Fruit fly (Drosophila melanogaster): ENCODE results near the gene CG10591.

The CG10591 gene

DNA sequence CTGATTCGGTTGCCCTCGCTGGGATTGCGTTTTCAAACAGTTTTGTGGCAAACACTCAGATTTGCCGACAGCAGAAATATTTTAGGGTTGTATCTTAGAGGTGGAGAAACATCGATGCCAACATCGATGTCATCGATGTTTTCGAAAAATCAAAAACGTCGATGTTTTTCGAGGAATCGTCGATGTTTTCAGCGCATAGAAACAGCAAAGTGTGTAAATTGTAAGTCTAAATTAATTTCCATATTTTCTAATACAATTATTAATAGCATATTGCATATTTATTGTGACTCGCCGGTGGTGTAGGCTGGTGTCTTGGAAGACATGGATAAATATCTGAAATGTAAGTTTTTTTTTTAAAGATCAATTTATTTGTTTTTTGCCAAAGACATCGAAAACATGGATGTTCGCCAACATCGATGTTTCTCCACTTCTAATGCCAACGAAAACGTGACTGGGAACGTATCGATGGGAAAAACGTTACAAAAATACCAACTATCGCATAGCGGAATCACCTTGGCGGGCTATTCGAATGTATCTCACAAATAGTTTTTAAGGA, 4.4 kb upstream of the CG10591 start, which contains the start of gene TM9SF3 (continued):
- TF ChIP-seq CG18764 (GFP tag; optimal IDR thresholded peaks at IDR 0.05) = no peak
- TF ChIP-seq CG10462 (GFP tag; optimal IDR thresholded peaks at IDR 0.05) = no peak
- TF ChIP-seq CG4328 (GFP tag; optimal IDR thresholded peaks at IDR 0.05) = no peak
- TF ChIP-seq nmo (GFP tag; optimal IDR thresholded peaks at IDR 0.05) = peak; percentile 60
- peak; percentile 2 for TF ChIP-seq CG18476 (GFP tag; optimal IDR thresholded peaks at IDR 0.05)
- no peak for TF ChIP-seq gem (tag; optimal IDR thresholded peaks at IDR 0.05)
- TF ChIP-seq CG7745 (tag; optimal IDR thresholded peaks at IDR 0.05) = no peak
- no peak for TF ChIP-seq CG14667 (GFP tag; IDR thresholded peaks at IDR 0.05)
- no peak for TF ChIP-seq CG3065 (GFP tag; optimal IDR thresholded peaks at IDR 0.05)
- no peak for TF ChIP-seq CG17359 (tag; optimal IDR thresholded peaks at IDR 0.05)
- TF ChIP-seq Ptx1 (GFP tag; IDR thresholded peaks at IDR 0.05) = no peak
- no peak for TF ChIP-seq bab2 (GFP tag; optimal IDR thresholded peaks at IDR 0.05)
- peak; percentile 33 for TF ChIP-seq Hr3 (GFP tag; optimal IDR thresholded peaks at IDR 0.05)
- TF ChIP-seq CG10267 (tag; optimal IDR thresholded peaks at IDR 0.05) = peak; percentile 24
- no peak for TF ChIP-seq abd-A (tag; optimal IDR thresholded peaks at IDR 0.05)
- no peak for TF ChIP-seq Hmx (GFP tag; optimal IDR thresholded peaks at IDR 0.05)
- TF ChIP-seq Nf-YC (tag; optimal IDR thresholded peaks at IDR 0.05) = no peak
- TF ChIP-seq fd3F (GFP tag; optimal IDR thresholded peaks at IDR 0.05) = no peak
- TF ChIP-seq dan (GFP tag; IDR thresholded peaks at IDR 0.05) = no peak
- peak; percentile 4 for TF ChIP-seq CG8089 (GFP tag; optimal IDR thresholded peaks at IDR 0.05)
- TF ChIP-seq Pdp1 (GFP tag; optimal IDR thresholded peaks at IDR 0.05) = peak; percentile 1 to 23
- no peak for TF ChIP-seq psq (GFP tag; optimal IDR thresholded peaks at IDR 0.05)
- TF ChIP-seq bbx (GFP tag; IDR thresholded peaks at IDR 0.05; ENCODE audit: partially characterized antibody) = peak; percentile 84
- TF ChIP-seq dm (GFP tag; optimal IDR thresholded peaks at IDR 0.05) = peak; percentile 2
- peak; percentile 87 for TF ChIP-seq CG31441 (GFP tag; IDR thresholded peaks at IDR 0.05)
- TF ChIP-seq cg (GFP tag; optimal IDR thresholded peaks at IDR 0.05) = no peak
- peak; percentile 89 for TF ChIP-seq knrl (GFP tag; IDR thresholded peaks at IDR 0.05; ENCODE audit: partially characterized antibody)
- no peak for TF ChIP-seq Fer2 (tag; optimal IDR thresholded peaks at IDR 0.05)
- no peak for TF ChIP-seq kay (GFP tag; optimal IDR thresholded peaks at IDR 0.05)
- TF ChIP-seq Hr39 (optimal IDR thresholded peaks at IDR 0.05) = no peak
- TF ChIP-seq CG9727 (GFP tag; optimal IDR thresholded peaks at IDR 0.05) = peak; percentile 55
- peak; percentile 46 for TF ChIP-seq CG30403 (GFP tag; optimal IDR thresholded peaks at IDR 0.05)
- TF ChIP-seq ap (GFP tag; IDR thresholded peaks at IDR 0.05) = no peak
- TF ChIP-seq Lim3 (GFP tag; IDR thresholded peaks at IDR 0.05) = no peak
- no peak for TF ChIP-seq Spps (tag; optimal IDR thresholded peaks at IDR 0.05)
- peak; percentile 50; the same call in 1 of the 2 replicates for TF ChIP-seq ttk (GFP tag; IDR thresholded peaks at IDR 0.05)
- no peak for TF ChIP-seq CG32767 (GFP tag; IDR thresholded peaks at IDR 0.05)

dm6 chr3L:5594853-5595593, 4.5 kb downstream of the CG10591 start, which contains the start of the genes Alp10 and Alp9:
Alp10 (minus strand) TSS chr3L:5595272.
Alp9 (plus strand) TSS chr3L:5595542.
- TF ChIP-seq Dek (tag; optimal IDR thresholded peaks at IDR 0.05) (no peak), CG11085 (GFP tag; IDR thresholded peaks at IDR 0.05) (no peak), CG17612 (GFP tag; IDR thresholded peaks at IDR 0.05) (no peak), Aef1 (GFP tag; IDR thresholded peaks at IDR 0.05) (no peak), exex (tag; optimal IDR thresholded peaks at IDR 0.05) (peak; percentile 58), sisA (GFP tag; IDR thresholded peaks at IDR 0.05) (no peak), CG1529 (GFP tag; optimal IDR thresholded peaks at IDR 0.05) (no peak), esg (GFP tag; conservative IDR thresholded peaks at IDR 0.05) (no peak), CG11456 (GFP tag; IDR thresholded peaks at IDR 0.05) (0 out of 3 replicates have a peak, but pooled peaks have one; percentile 44), Nf-YC (tag; optimal IDR thresholded peaks at IDR 0.05) (peak; percentile 87), Hr39 (optimal IDR thresholded peaks at IDR 0.05) (no peak), CG14965 (GFP tag; optimal IDR thresholded peaks at IDR 0.05; ENCODE audit: borderline replicate concordance) (no peak), cato (GFP tag; optimal IDR thresholded peaks at IDR 0.05; ENCODE audit: borderline replicate concordance) (no peak), maf-S (GFP tag; optimal IDR thresholded peaks at IDR 0.05) (no peak), pan (optimal IDR thresholded peaks at IDR 0.05) (no peak), pan (GFP tag; optimal IDR thresholded peaks at IDR 0.05 in 1 of 2, IDR thresholded peaks at IDR 0.05 in 1 of 2) (no peak), CG16863 (GFP tag; optimal IDR thresholded peaks at IDR 0.05) (no peak)
